Worm (Caenorhabditis elegans) whole organism, early embryonic: ENCODE results near the gene fzr-1.

Experiments
- B0310.2 ChIP-seq: sonication (generic microtip); optimal IDR thresholded peaks from 2 replicates; lab custom pipeline; 2016; ENCODE audit warnings: mild to moderate bottlenecking, missing genetic modification characterization, missing compliant biosample characterization
- F13C5.2 ChIP-seq: sonication (generic microtip); optimal IDR thresholded peaks from 2 replicates; lab custom pipeline; 2017; ENCODE audit warnings: mild to moderate bottlenecking, missing genetic modification characterization, inconsistent platforms, missing compliant biosample characterization
- aly-1 ChIP-seq: sonication (generic microtip); optimal IDR thresholded peaks from 2 replicates; lab custom pipeline; 2016; ENCODE audit warnings: missing genetic modification characterization, missing compliant biosample characterization
- ama-1 ChIP-seq: fragments of 150-350 bp; optimal IDR thresholded peaks from 2 replicates; lab custom pipeline; 2014
- ceh-13 ChIP-seq: fragments of 200-800 bp; sonication (Bioruptor generic); optimal IDR thresholded peaks from 2 replicates; lab custom pipeline; 2018; ENCODE audit warnings: mild to moderate bottlenecking, missing genetic modification characterization, missing compliant biosample characterization
- ceh-36 ChIP-seq: sonication (generic microtip); optimal IDR thresholded peaks from 2 replicates; lab custom pipeline; 2016; ENCODE audit warnings: missing genetic modification characterization, inconsistent platforms, missing compliant biosample characterization
- ets-7 ChIP-seq: sonication (generic microtip); optimal IDR thresholded peaks from 2 replicates; lab custom pipeline; 2016; ENCODE audit warnings: missing genotype, missing genetic modification characterization, missing compliant biosample characterization
- flt-1 ChIP-seq: fragments of 200-800 bp; sonication (Bioruptor generic); IDR thresholded peaks from 2 replicates; pipeline ENCODE4 v1.3.6; 2022; ENCODE audit warnings: missing genetic modification characterization, missing compliant biosample characterization
- hmbx-1 ChIP-seq: sonication (generic microtip); optimal IDR thresholded peaks from 2 replicates; lab custom pipeline; 2016; ENCODE audit warnings: mild to moderate bottlenecking, missing genetic modification characterization, missing compliant biosample characterization
- hmg-4 ChIP-seq: fragments of 200-800 bp; sonication (Bioruptor generic); optimal IDR thresholded peaks from 2 replicates; lab custom pipeline; 2018; ENCODE audit warnings: mild to moderate bottlenecking, missing genetic modification characterization, missing compliant biosample characterization
- hnd-1 ChIP-seq: sonication (generic microtip); optimal IDR thresholded peaks from 2 replicates; lab custom pipeline; 2016; ENCODE audit warnings: missing genetic modification characterization, missing compliant biosample characterization
- pes-1 ChIP-seq: fragments of 200-800 bp; sonication (Bioruptor generic); IDR thresholded peaks from 2 replicates; pipeline ENCODE4 v1.3.6; 2022; ENCODE audit warnings: missing genetic modification reagents, missing genetic modification characterization, missing compliant biosample characterization
- scrt-1 ChIP-seq: fragments of 200-800 bp; sonication (Bioruptor generic); IDR thresholded peaks from 2 replicates; pipeline ENCODE4 v1.3.6; 2022; ENCODE audit warnings: missing genetic modification characterization, missing compliant biosample characterization
- sea-1 ChIP-seq: fragments of 200-800 bp; sonication (Bioruptor generic); conservative IDR thresholded peaks from 2 replicates; pipeline ENCODE4 v1.3.6; 2022; ENCODE audit warnings: missing genetic modification characterization, missing compliant biosample characterization
- tbx-11 ChIP-seq: fragments of 200-800 bp; sonication (Bioruptor generic); IDR thresholded peaks from 2 replicates; pipeline ENCODE4 v1.3.6; 2022; ENCODE audit warnings: missing genetic modification characterization, missing compliant biosample characterization
- tbx-37 ChIP-seq: fragments of 200-800 bp; sonication (Bioruptor generic); conservative IDR thresholded peaks from 2 replicates; pipeline ENCODE4 v1.3.6; 2022; ENCODE audit warnings: missing genetic modification reagents, missing genetic modification characterization, missing compliant biosample characterization
- tra-4 ChIP-seq: sonication (generic microtip); optimal IDR thresholded peaks from 2 replicates; lab custom pipeline; 2017; ENCODE audit warnings: missing genetic modification characterization, missing compliant biosample characterization

The fzr-1 gene

ce11 chrII:9604685-9605084 lies 39.6 kb downstream of the fzr-1 start:
- TF ChIP-seq ceh-36 (tag; lab: Kevin White, UChicago) (no peak), ceh-13 (GFP tag; lab: Kevin White, UChicago) (no peak), tbx-11 (GFP tag; lab: Robert Waterston, UW) (no peak)

DNA sequence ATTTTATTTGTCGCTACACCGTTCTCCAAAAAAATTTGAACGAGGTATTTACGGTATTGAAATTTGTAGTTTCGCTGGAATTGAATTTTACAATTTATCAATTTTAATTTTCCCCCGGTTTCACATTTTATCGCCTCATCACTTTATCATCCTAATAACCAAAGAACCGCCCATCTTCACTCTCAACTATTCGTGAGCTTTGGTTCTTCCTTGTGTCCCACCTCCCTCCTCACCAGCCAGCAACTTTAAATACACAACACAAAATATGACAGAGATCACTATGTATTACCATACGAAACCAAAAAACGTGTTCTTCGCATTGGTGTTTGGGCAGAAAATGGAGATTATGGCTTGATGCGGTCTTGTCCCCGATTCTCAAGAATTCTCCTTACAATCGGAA lies 40.2 kb downstream of the fzr-1 start:
- no peak for TF ChIP-seq aly-1
- no peak for TF ChIP-seq B0310.2 (tag; lab: Kevin White, UChicago)
- no peak for TF ChIP-seq ama-1 (lab: Kevin White, UChicago)
- TF ChIP-seq ceh-36 (tag; lab: Kevin White, UChicago), result no peak
- no peak for TF ChIP-seq tbx-37
- no peak for TF ChIP-seq ceh-13 (GFP tag; lab: Kevin White, UChicago)
- no peak for TF ChIP-seq tbx-11 (GFP tag; lab: Robert Waterston, UW)
- no peak for TF ChIP-seq F13C5.2 (tag; lab: Kevin White, UChicago)
- no peak for TF ChIP-seq scrt-1 (GFP tag; lab: Robert Waterston, UW)
- no peak for TF ChIP-seq hnd-1
- no peak for TF ChIP-seq pes-1

ce11 chrII:9603419-9603818 lies 40.8 kb downstream of the fzr-1 start:
- no peak for TF ChIP-seq pes-1
- TF ChIP-seq aly-1, result no peak
- no peak for TF ChIP-seq tbx-37
- no peak for TF ChIP-seq sea-1 (GFP tag; lab: Robert Waterston, UW)
- TF ChIP-seq tbx-11 (GFP tag; lab: Robert Waterston, UW), result no peak
- no peak for TF ChIP-seq hmg-4 (GFP tag; lab: Kevin White, UChicago)
- no peak for TF ChIP-seq ets-7 (tag; lab: Kevin White, UChicago)
- TF ChIP-seq tra-4 (tag; lab: Kevin White, UChicago), result no peak
- no peak for TF ChIP-seq ceh-13 (GFP tag; lab: Kevin White, UChicago)
- TF ChIP-seq flt-1 (GFP tag; lab: Robert Waterston, UW), result no peak

DNA sequence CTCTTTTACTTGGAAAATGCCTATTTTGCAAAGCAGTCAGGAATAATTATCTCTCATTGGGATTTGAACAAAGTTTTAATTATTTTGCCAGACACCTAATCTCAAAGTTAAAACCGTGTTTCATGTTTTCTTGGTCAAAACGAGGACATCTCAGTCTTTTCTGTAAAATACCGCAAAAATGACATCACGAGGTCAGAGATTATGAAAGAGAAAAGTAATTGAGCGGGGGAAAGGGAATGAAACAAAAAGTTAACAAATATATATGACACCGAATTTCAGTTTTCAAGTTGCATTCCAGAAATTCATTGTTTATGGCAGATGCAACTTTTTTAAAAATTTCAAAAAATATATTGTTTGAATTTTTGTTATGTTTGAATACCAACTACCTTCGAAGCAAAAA lies 41.7 kb downstream of the fzr-1 start:
- TF ChIP-seq F13C5.2 (tag; lab: Kevin White, UChicago) (no peak), tbx-37 (no peak), hnd-1 (no peak), tbx-11 (GFP tag; lab: Robert Waterston, UW) (no peak), tra-4 (tag; lab: Kevin White, UChicago) (no peak), hmbx-1 (no peak), flt-1 (GFP tag; lab: Robert Waterston, UW) (no peak), B0310.2 (tag; lab: Kevin White, UChicago) (no peak), hmg-4 (GFP tag; lab: Kevin White, UChicago) (no peak), ceh-36 (tag; lab: Kevin White, UChicago) (no peak), ama-1 (lab: Kevin White, UChicago) (no peak), pes-1 (no peak), ceh-13 (GFP tag; lab: Kevin White, UChicago) (no peak), sea-1 (GFP tag; lab: Robert Waterston, UW) (no peak), aly-1 (no peak)

- TF ChIP-seq ceh-36 (tag; lab: Kevin White, UChicago), result no peak
- no peak for TF ChIP-seq tra-4 (tag; lab: Kevin White, UChicago)
- no peak for TF ChIP-seq hmbx-1
- TF ChIP-seq ceh-13 (GFP tag; lab: Kevin White, UChicago), result no peak
Observed at ce11 chrII:9601679-9602078, 42.6 kb downstream of the fzr-1 start.

DNA sequence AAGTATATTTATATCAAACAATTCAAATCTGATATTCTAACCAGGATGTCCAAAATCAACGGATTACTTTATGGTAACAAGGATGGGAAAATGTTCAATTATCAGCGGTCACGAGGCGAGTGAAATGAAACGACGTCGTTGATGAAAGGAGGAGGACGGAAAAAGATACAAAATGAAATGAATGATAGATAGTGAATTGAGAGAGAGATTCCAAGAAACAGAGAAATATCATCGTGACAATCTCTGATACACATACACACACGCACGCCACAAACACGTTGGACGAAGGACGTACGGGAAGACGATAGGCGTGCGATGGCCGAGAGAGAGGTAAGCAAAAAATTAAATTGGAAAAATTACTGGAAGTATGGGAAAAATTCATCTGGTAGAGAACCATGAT lies 43.2 kb downstream of the fzr-1 start:
- no peak for TF ChIP-seq B0310.2 (tag; lab: Kevin White, UChicago)
- no peak for TF ChIP-seq flt-1 (GFP tag; lab: Robert Waterston, UW)
- TF ChIP-seq ets-7 (tag; lab: Kevin White, UChicago), result no peak
- TF ChIP-seq aly-1, result no peak
- no peak for TF ChIP-seq hmg-4 (GFP tag; lab: Kevin White, UChicago)
- no peak for TF ChIP-seq pes-1
- TF ChIP-seq ceh-36 (tag; lab: Kevin White, UChicago), result no peak
- TF ChIP-seq hmbx-1, result no peak
- TF ChIP-seq hnd-1, result no peak
- no peak for TF ChIP-seq tbx-37
- no peak for TF ChIP-seq F13C5.2 (tag; lab: Kevin White, UChicago)
- TF ChIP-seq ama-1 (lab: Kevin White, UChicago), result no peak
- no peak for TF ChIP-seq tbx-11 (GFP tag; lab: Robert Waterston, UW)

DNA sequence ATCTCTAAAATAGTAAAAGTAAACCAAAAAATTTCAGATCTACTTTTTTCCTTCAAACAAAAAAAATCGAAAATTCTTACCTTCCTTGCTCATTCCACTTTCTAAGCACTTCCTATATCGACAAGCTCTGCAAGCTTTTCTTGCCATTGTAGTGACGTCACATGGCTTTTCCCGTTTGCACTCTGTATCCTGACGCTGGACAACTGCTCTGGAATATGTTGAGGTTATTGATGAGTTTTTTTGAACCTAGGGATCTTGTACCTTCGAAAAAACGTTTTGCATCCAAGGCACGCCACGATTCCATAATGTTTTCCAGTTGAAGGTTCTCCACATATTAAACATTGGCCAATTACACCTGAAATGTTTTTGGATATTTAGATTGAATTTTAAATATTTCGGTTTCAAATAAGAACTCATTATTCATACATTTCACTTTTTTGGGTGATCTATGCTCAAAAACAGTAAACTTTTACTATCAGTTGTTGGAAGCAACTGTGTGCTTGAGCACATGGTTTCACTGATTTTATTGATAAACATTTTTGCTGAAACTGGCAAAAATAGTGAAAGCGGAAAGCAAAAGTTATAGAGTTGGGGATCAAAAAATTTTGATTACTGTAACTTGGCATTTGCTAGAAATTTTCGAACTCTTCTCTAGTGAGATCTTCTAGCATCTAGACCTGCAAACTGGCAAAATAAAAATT lies 44.1 kb downstream of the fzr-1 start:
- TF ChIP-seq F13C5.2 (tag; lab: Kevin White, UChicago), result no peak
- TF ChIP-seq tbx-37, result no peak
- TF ChIP-seq hmg-4 (GFP tag; lab: Kevin White, UChicago), result no peak
- no peak for TF ChIP-seq hmbx-1
- TF ChIP-seq ceh-13 (GFP tag; lab: Kevin White, UChicago), result no peak
- no peak for TF ChIP-seq aly-1
- TF ChIP-seq hnd-1, result no peak
- TF ChIP-seq ceh-36 (tag; lab: Kevin White, UChicago), result no peak
- no peak for TF ChIP-seq tbx-11 (GFP tag; lab: Robert Waterston, UW)
- TF ChIP-seq B0310.2 (tag; lab: Kevin White, UChicago), result no peak
- TF ChIP-seq tra-4 (tag; lab: Kevin White, UChicago), result no peak
- TF ChIP-seq sea-1 (GFP tag; lab: Robert Waterston, UW), result no peak
- no peak for TF ChIP-seq ama-1 (lab: Kevin White, UChicago)
- no peak for TF ChIP-seq pes-1
- no peak for TF ChIP-seq scrt-1 (GFP tag; lab: Robert Waterston, UW)
- TF ChIP-seq ets-7 (tag; lab: Kevin White, UChicago), result no peak
- no peak for TF ChIP-seq flt-1 (GFP tag; lab: Robert Waterston, UW)
